Worm (Caenorhabditis elegans) whole organism, mixed stage, embryonic: ENCODE results near the gene srh-39.

Source experiments
- drap-1 ChIP-seq: fragments of 200-800 bp; sonication (Bioruptor generic); optimal IDR thresholded peaks from 3 replicates; lab custom pipeline; 2018; ENCODE audit warnings: mild to moderate bottlenecking, missing genetic modification characterization, missing compliant biosample characterization
- lsy-2 ChIP-seq: fragments of 150-350 bp; optimal IDR thresholded peaks from 2 replicates; lab custom pipeline; 2014; ENCODE audit warnings: missing biosample characterization, missing genetic modification characterization
- mep-1 ChIP-seq: fragments of 150-350 bp; optimal IDR thresholded peaks from 2 replicates; lab custom pipeline; 2017; ENCODE audit warnings: missing biosample characterization, missing genetic modification reagents, missing genetic modification characterization, inconsistent platforms
- nhr-12 ChIP-seq: fragments of 150-350 bp; optimal IDR thresholded peaks from 2 replicates; lab custom pipeline; 2014; ENCODE audit warnings: missing biosample characterization, missing genetic modification characterization
- nhr-237 ChIP-seq: fragments of 150-350 bp; optimal IDR thresholded peaks from 2 replicates; lab custom pipeline; 2014; ENCODE audit warnings: missing biosample characterization, missing genetic modification characterization
- snpc-4 ChIP-seq: fragments of 150-350 bp; optimal IDR thresholded peaks from 2 replicates; lab custom pipeline; 2014; ENCODE audit warnings: missing biosample characterization, missing genetic modification characterization
- unc-39 ChIP-seq: fragments of 150-350 bp; optimal IDR thresholded peaks from 2 replicates; lab custom pipeline; 2014; ENCODE audit warnings: missing biosample characterization, missing genetic modification characterization
- unc-62 ChIP-seq: fragments of 150-350 bp; optimal IDR thresholded peaks from 2 replicates; lab custom pipeline; 2014; ENCODE audit warnings: missing biosample characterization, missing genetic modification reagents, missing genetic modification characterization

ce11 chrII:7803174-7803573 lies 37.8 kb upstream of the srh-39 start:
- TF ChIP-seq snpc-4 (tag; lab: Kevin White, UChicago), result no peak
- TF ChIP-seq nhr-237 (tag; lab: Kevin White, UChicago), result no peak
- TF ChIP-seq nhr-12, result no peak
- no peak for TF ChIP-seq unc-62
- TF ChIP-seq unc-39 (tag; lab: Kevin White, UChicago), result no peak
- TF ChIP-seq drap-1 (GFP tag; lab: Kevin White, UChicago), result no peak
- TF ChIP-seq mep-1 (tag; lab: Kevin White, UChicago), result no peak
- TF ChIP-seq lsy-2, result no peak
